Fruit fly (Drosophila melanogaster): Measurements from ENCODE around the gene Rpt3.
"Not testable (repeated sequence)": the region's sequence is repeated elsewhere in the genome, so short reads cannot be mapped to it uniquely, and the experiment has no call there.

The Rpt3 gene

dm6 chrX:11088778-11089340, 36.0 kb upstream of the Rpt3 start, which contains the start of gene Vago:
Gene Vago, plus strand, starts transcription at chrX:11089290.
- TF ChIP-seq toe (GFP tag; optimal IDR thresholded peaks at IDR 0.05) (no peak), CG33017 (tag; optimal IDR thresholded peaks at IDR 0.05) (peak; percentile 33), CG12768 (GFP tag; optimal IDR thresholded peaks at IDR 0.05) (peak; percentile 17), CG1620 (GFP tag; optimal IDR thresholded peaks at IDR 0.05) (no peak), ovo (GFP tag; optimal IDR thresholded peaks at IDR 0.05) (no peak), Mnt (GFP tag; optimal IDR thresholded peaks at IDR 0.05) (peak; percentile 11), tj (GFP tag; optimal IDR thresholded peaks at IDR 0.05) (no peak), pad (GFP tag; optimal IDR thresholded peaks at IDR 0.05) (peak; percentile 31), Crg-1 (GFP tag; optimal IDR thresholded peaks at IDR 0.05) (no peak), Hr96 (GFP tag; optimal IDR thresholded peaks at IDR 0.05) (peak; percentile 41), CG7101 (tag; optimal IDR thresholded peaks at IDR 0.05) (peak; percentile 70), cic (GFP tag; optimal IDR thresholded peaks at IDR 0.05) (no peak), Clk (GFP tag; optimal IDR thresholded peaks at IDR 0.05) (no peak), cnc (optimal IDR thresholded peaks at IDR 0.05) (no peak), CG11617 (GFP tag; optimal IDR thresholded peaks at IDR 0.05) (peak; percentile 29), CG14711 (tag; optimal IDR thresholded peaks at IDR 0.05) (peak; percentile 46), CG5204 (GFP tag; optimal IDR thresholded peaks at IDR 0.05) (no peak), CG7045 (GFP tag; optimal IDR thresholded peaks at IDR 0.05) (no peak), kay (GFP tag; ENCODE audit: borderline replicate concordance) (peak; percentile 5), bab1 (GFP tag; optimal IDR thresholded peaks at IDR 0.05) (no peak)

- TF ChIP-seq CG14711 (tag; optimal IDR thresholded peaks at IDR 0.05) (no peak), tj (GFP tag; optimal IDR thresholded peaks at IDR 0.05) (peak; percentile 16)
Measured at dm6 chrX:11090161-11090560, 34.7 kb upstream of the Rpt3 start, which contains the start of gene CG2076. Gene CG2076, plus strand, starts transcription at chrX:11090210.

DNA sequence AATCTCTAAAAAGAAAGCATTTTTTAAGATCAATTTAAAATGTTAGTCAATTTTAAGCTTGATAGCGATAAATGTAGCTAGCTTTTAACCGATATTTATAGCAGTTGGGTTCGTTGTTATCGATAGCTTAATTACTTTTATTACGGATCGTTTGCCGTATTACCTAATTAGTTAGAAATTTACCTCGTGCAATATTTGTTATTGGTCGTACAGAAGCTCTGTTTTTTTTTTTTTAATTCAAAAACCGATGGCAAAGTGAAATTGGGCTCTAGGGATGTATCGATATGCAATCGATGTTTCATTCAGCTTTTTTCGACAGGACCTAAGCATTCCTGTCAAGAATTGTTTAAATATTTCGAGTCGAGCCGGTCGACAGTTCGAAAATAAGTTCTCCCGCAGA, 32.7 kb upstream of the Rpt3 start, which contains the start of gene CG2061:
Gene CG2061, plus strand, starts transcription at position 292 of the 400 bp plus-strand sequence.
- TF ChIP-seq CG1620 (GFP tag; optimal IDR thresholded peaks at IDR 0.05) (no peak), CG5204 (GFP tag; optimal IDR thresholded peaks at IDR 0.05) (no peak), CG12768 (GFP tag; optimal IDR thresholded peaks at IDR 0.05) (no peak), kay (GFP tag; ENCODE audit: borderline replicate concordance) (no peak), Clk (GFP tag; optimal IDR thresholded peaks at IDR 0.05) (no peak), ovo (GFP tag; optimal IDR thresholded peaks at IDR 0.05) (no peak), bab1 (GFP tag; optimal IDR thresholded peaks at IDR 0.05) (no peak), CG14711 (tag; optimal IDR thresholded peaks at IDR 0.05) (no peak), cnc (optimal IDR thresholded peaks at IDR 0.05) (no peak), Crg-1 (GFP tag; optimal IDR thresholded peaks at IDR 0.05) (no peak), Hr96 (GFP tag; optimal IDR thresholded peaks at IDR 0.05) (no peak), CG7101 (tag; optimal IDR thresholded peaks at IDR 0.05) (no peak), Mnt (GFP tag; optimal IDR thresholded peaks at IDR 0.05) (no peak), tj (GFP tag; optimal IDR thresholded peaks at IDR 0.05) (no peak), CG33017 (tag; optimal IDR thresholded peaks at IDR 0.05) (no peak), pad (GFP tag; optimal IDR thresholded peaks at IDR 0.05) (no peak), CG11617 (GFP tag; optimal IDR thresholded peaks at IDR 0.05) (no peak), toe (GFP tag; optimal IDR thresholded peaks at IDR 0.05) (no peak)

DNA sequence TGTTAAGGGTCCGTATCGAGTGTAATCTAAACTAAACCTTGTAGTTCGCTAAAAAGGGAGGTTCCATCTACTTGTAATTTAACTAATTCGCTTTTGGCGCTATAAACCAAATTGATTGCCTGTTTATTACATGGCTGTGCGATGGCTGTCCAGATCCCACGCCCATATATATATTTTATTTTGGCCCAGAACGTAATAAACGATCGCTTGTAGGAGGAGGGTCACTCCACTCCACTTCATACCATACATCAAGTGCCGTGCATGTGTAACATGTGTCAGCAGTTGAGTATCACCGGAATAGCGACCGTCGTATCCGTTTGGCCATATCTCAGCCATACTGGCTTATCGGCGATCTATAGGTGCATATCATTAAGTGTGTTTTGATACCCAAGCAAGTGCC, 29.6 kb upstream of the Rpt3 start:
- TF ChIP-seq Mnt (GFP tag; optimal IDR thresholded peaks at IDR 0.05) (peak; percentile 55), CG1620 (GFP tag; optimal IDR thresholded peaks at IDR 0.05) (no peak), pad (GFP tag; optimal IDR thresholded peaks at IDR 0.05) (no peak), cic (GFP tag; optimal IDR thresholded peaks at IDR 0.05) (peak; percentile 15), CG5204 (GFP tag; optimal IDR thresholded peaks at IDR 0.05) (no peak), kay (GFP tag; ENCODE audit: borderline replicate concordance) (no peak), ovo (GFP tag; optimal IDR thresholded peaks at IDR 0.05) (no peak), CG11617 (GFP tag; optimal IDR thresholded peaks at IDR 0.05) (no peak), CG33017 (tag; optimal IDR thresholded peaks at IDR 0.05) (no peak)

DNA sequence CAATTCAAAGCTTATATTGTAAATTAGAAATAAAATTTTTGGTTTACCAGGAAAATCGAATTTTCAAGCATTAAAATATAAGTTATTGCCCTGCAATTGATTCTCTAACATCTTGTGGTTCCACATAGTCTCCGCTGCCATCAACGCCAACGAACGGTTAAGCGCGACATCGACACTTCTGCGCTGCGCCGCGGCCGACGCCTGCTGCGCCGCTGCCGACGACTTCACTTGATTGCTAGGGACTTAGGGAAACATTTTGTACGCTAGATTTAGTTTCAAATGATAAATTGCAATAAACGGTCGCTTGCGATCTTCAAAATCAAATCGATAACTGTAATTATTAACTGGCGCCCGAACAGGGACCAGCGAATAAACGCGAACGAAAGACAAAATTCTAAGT, 28.9 kb upstream of the Rpt3 start, which contains the start of gene CG42249:
Gene CG42249, plus strand, starts transcription at position 301 of the 400 bp plus-strand sequence.
- not testable (repeated sequence) for TF ChIP-seq Crg-1, Clk, bab1 (GFP tag; optimal IDR thresholded peaks at IDR 0.05)

- TF ChIP-seq kay (GFP tag; ENCODE audit: borderline replicate concordance) (no peak), pad (GFP tag; optimal IDR thresholded peaks at IDR 0.05) (peak; percentile 37), CG7101 (tag; optimal IDR thresholded peaks at IDR 0.05) (peak; percentile 76), Hr96 (GFP tag; optimal IDR thresholded peaks at IDR 0.05) (peak; percentile 56), cic (GFP tag; optimal IDR thresholded peaks at IDR 0.05) (peak; percentile 3), Crg-1 (GFP tag; optimal IDR thresholded peaks at IDR 0.05) (peak; percentile 14), tj (GFP tag; optimal IDR thresholded peaks at IDR 0.05) (peak; percentile 47), CG11617 (GFP tag; optimal IDR thresholded peaks at IDR 0.05) (no peak), cnc (optimal IDR thresholded peaks at IDR 0.05) (no peak), CG1620 (GFP tag; optimal IDR thresholded peaks at IDR 0.05) (peak; percentile 73), bab1 (GFP tag; optimal IDR thresholded peaks at IDR 0.05) (peak; percentile 84), toe (GFP tag; optimal IDR thresholded peaks at IDR 0.05) (peak; percentile 33), CG14711 (tag; optimal IDR thresholded peaks at IDR 0.05) (peak; percentile 58), CG33017 (tag; optimal IDR thresholded peaks at IDR 0.05) (peak; percentile 12), Clk (GFP tag; optimal IDR thresholded peaks at IDR 0.05) (no peak), ovo (GFP tag; optimal IDR thresholded peaks at IDR 0.05) (peak; percentile 61)
Measured at dm6 chrX:11108148-11108844, 16.6 kb upstream of the Rpt3 start, which contains the start of gene Hsp60A. Gene Hsp60A, plus strand, starts transcription at chrX:11108482.

Measured in whole organism, adult.